Fruit fly (Drosophila melanogaster): Measurements from ENCODE around the gene Psa.

dm6 chr3L:1536487-1537337 lies 34.1 kb downstream of the Psa start, which contains the start of the genes CG12091 and pns:
- TF ChIP-seq CTCF (optimal IDR thresholded peaks at IDR 0.05) (no peak), CG8478 (optimal IDR thresholded peaks at IDR 0.05) (no peak)

Data from S2 (cell line).